In genomic region chr2L:2039458-2039857, dm6 we compare ENCODE assay signal across 3 fruit fly cellular contexts.
A peak's percentile ranks its signal among the peaks of the same experiment; 100 is the strongest.
TF ChIP-seq lines count a peak whose summit lies in the region.

No protein-coding gene starts in this region.

- TF ChIP-seq CTCF in whole organism, embryonic (GFP tag; optimal IDR thresholded peaks at IDR 0.05; lab: Kevin White, UChicago) = no peak

TF ChIP-seq in whole organism, adult, 20 proteins besides CTCF, POLR2A, EP300 and RAD21:
- TF ChIP-seq CG7101 (tag; optimal IDR thresholded peaks at IDR 0.05; lab: Kevin White, UChicago) (peak; percentile 20), pad (GFP tag; optimal IDR thresholded peaks at IDR 0.05; lab: Kevin White, UChicago) (peak; percentile 18), Mnt (GFP tag; optimal IDR thresholded peaks at IDR 0.05; lab: Kevin White, UChicago) (peak; percentile 17), tj (GFP tag; optimal IDR thresholded peaks at IDR 0.05; lab: Kevin White, UChicago) (no peak), cic (GFP tag; optimal IDR thresholded peaks at IDR 0.05; lab: Kevin White, UChicago) (peak; percentile 11), kay (GFP tag; lab: Kevin White, UChicago; ENCODE audit: borderline replicate concordance) (peak; percentile 45), CG33017 (tag; optimal IDR thresholded peaks at IDR 0.05; lab: Kevin White, UChicago) (peak; percentile 35), bab1 (GFP tag; optimal IDR thresholded peaks at IDR 0.05; lab: Kevin White, UChicago) (no peak), CG12768 (GFP tag; optimal IDR thresholded peaks at IDR 0.05; lab: Kevin White, UChicago) (peak; percentile 40), CG1620 (GFP tag; optimal IDR thresholded peaks at IDR 0.05; lab: Kevin White, UChicago) (no peak)
TF ChIP-seq in whole organism, adult: peak in this region for 7.

TF ChIP-seq in whole organism, embryonic, 481 proteins besides CTCF, POLR2A, EP300 and RAD21:
- no peak for TF ChIP-seq hbn (GFP tag; IDR thresholded peaks at IDR 0.05; lab: Robert Waterston, UW; ENCODE audit: partially characterized antibody)
- TF ChIP-seq row (GFP tag; IDR thresholded peaks at IDR 0.05; lab: Robert Waterston, UW) = no peak
- TF ChIP-seq exex (tag; optimal IDR thresholded peaks at IDR 0.05; lab: Kevin White, UChicago) = peak; percentile 84
- peak; percentile 49 for TF ChIP-seq grn (GFP tag; optimal IDR thresholded peaks at IDR 0.05; lab: Kevin White, UChicago)
- no peak for TF ChIP-seq ap (GFP tag; IDR thresholded peaks at IDR 0.05; lab: Robert Waterston, UW)
- TF ChIP-seq Fer3 (tag; optimal IDR thresholded peaks at IDR 0.05; lab: Kevin White, UChicago) = no peak
- TF ChIP-seq CG8478 (optimal IDR thresholded peaks at IDR 0.05; lab: Kevin White, UChicago) = no peak
- peak; percentile 15 for TF ChIP-seq CG10543 (GFP tag; optimal IDR thresholded peaks at IDR 0.05; lab: Kevin White, UChicago)
- no peak for TF ChIP-seq CG7271 (tag; optimal IDR thresholded peaks at IDR 0.05; lab: Kevin White, UChicago)
- TF ChIP-seq her (GFP tag; optimal IDR thresholded peaks at IDR 0.05; lab: Kevin White, UChicago) = no peak
- no peak for TF ChIP-seq Dek (tag; optimal IDR thresholded peaks at IDR 0.05; lab: Kevin White, UChicago)
- no peak for TF ChIP-seq Dfd (GFP tag; optimal IDR thresholded peaks at IDR 0.05; lab: Kevin White, UChicago)
- no peak for TF ChIP-seq dan (GFP tag; IDR thresholded peaks at IDR 0.05; lab: Robert Waterston, UW)
- TF ChIP-seq CG34376 (GFP tag; optimal IDR thresholded peaks at IDR 0.05; lab: Kevin White, UChicago) = peak; percentile 74
- TF ChIP-seq NFAT (GFP tag; IDR thresholded peaks at IDR 0.05; lab: Robert Waterston, UW) = no peak
- peak; percentile 86 for TF ChIP-seq mirr (GFP tag; optimal IDR thresholded peaks at IDR 0.05; lab: Kevin White, UChicago)
- TF ChIP-seq Atf6 (GFP tag; IDR thresholded peaks at IDR 0.05; lab: Robert Waterston, UW) = no peak

TF ChIP-seq in whole organism, prepupa, 60 proteins besides CTCF, POLR2A, EP300 and RAD21:
- TF ChIP-seq pdm3 (GFP tag; optimal IDR thresholded peaks at IDR 0.05; lab: Kevin White, UChicago) (no peak), vri (GFP tag; optimal IDR thresholded peaks at IDR 0.05; lab: Kevin White, UChicago) (peak; percentile 42)
